Fruit fly (Drosophila melanogaster) whole organism, prepupa: Measurements from ENCODE around the gene TTLL15.

ENCODE experiments used
- CG10631 ChIP-seq: fragments of 200-800 bp; sonication (Bioruptor generic); optimal IDR thresholded peaks from 2 replicates; lab custom pipeline; 2016; ENCODE audit warnings: missing biosample characterization, missing genetic modification characterization
- CG10669 ChIP-seq: fragments of 200-800 bp; sonication (Bioruptor generic); optimal IDR thresholded peaks from 3 replicates; lab custom pipeline; 2018; ENCODE audit warnings: missing biosample characterization, mild to moderate bottlenecking, missing genetic modification characterization, moderate library complexity
- CG11762 ChIP-seq: fragments of 200-800 bp; sonication (Bioruptor generic); optimal IDR thresholded peaks from 3 replicates; lab custom pipeline; 2016; ENCODE audit warnings: missing biosample characterization, missing genetic modification characterization; ENCODE audit not compliant: insufficient read depth
- CG16779 ChIP-seq: fragments of 200-800 bp; sonication (Bioruptor generic); optimal IDR thresholded peaks from 3 replicates; lab custom pipeline; 2017; ENCODE audit warnings: missing biosample characterization, mild to moderate bottlenecking, missing genetic modification characterization
- CG32006 ChIP-seq: fragments of 200-800 bp; sonication (Bioruptor generic); optimal IDR thresholded peaks from 3 replicates; lab custom pipeline; 2017; ENCODE audit warnings: missing biosample characterization, mild to moderate bottlenecking, missing genetic modification characterization
- CG6163 ChIP-seq: fragments of 200-800 bp; sonication (Bioruptor generic); IDR thresholded peaks from 3 replicates; pipeline ENCODE4 v1.3.6; 2022; ENCODE audit warnings: missing biosample characterization, missing genetic modification characterization
- CG6792 ChIP-seq: fragments of 200-800 bp; sonication (Bioruptor generic); optimal IDR thresholded peaks from 3 replicates; lab custom pipeline; 2016; ENCODE audit warnings: missing biosample characterization, missing genetic modification characterization
- CG6808 ChIP-seq: fragments of 200-800 bp; sonication (Bioruptor generic); optimal IDR thresholded peaks from 3 replicates; lab custom pipeline; 2017; ENCODE audit warnings: missing biosample characterization, missing genetic modification characterization, mild to moderate bottlenecking, moderate library complexity, missing genetic modification reagents
- Eip75B ChIP-seq: fragments of 200-800 bp; sonication (Bioruptor generic); optimal IDR thresholded peaks from 3 replicates; lab custom pipeline; 2016; ENCODE audit warnings: missing biosample characterization, missing genetic modification characterization
- Eip78C ChIP-seq: fragments of 200-800 bp; sonication (Bioruptor generic); peaks from one replicate; lab custom pipeline; 2016; ENCODE audit warnings: missing biosample characterization, missing genetic modification characterization
- Gug ChIP-seq: fragments of 200-800 bp; sonication (Bioruptor generic); IDR thresholded peaks from 2 replicates; pipeline ENCODE4 v1.3.6; 2022; ENCODE audit warnings: missing biosample characterization, missing genetic modification characterization
- Hr39 ChIP-seq: fragments of 200-800 bp; sonication (Bioruptor generic); optimal IDR thresholded peaks from 2 replicates; lab custom pipeline; 2016; ENCODE audit warnings: missing biosample characterization, missing genetic modification characterization
- Hr4 ChIP-seq: fragments of 200-800 bp; sonication (Bioruptor generic); optimal IDR thresholded peaks from 3 replicates; lab custom pipeline; 2016; ENCODE audit warnings: missing biosample characterization, missing genetic modification characterization
- Met ChIP-seq: fragments of 200-800 bp; sonication (Bioruptor generic); optimal IDR thresholded peaks from 3 replicates; lab custom pipeline; 2016; ENCODE audit warnings: missing biosample characterization, missing genetic modification characterization
- Sox14 ChIP-seq: fragments of 200-800 bp; sonication (Bioruptor generic); optimal IDR thresholded peaks from 3 replicates; lab custom pipeline; 2016; ENCODE audit warnings: missing biosample characterization, missing genetic modification characterization
- Sox15 ChIP-seq: fragments of 200-800 bp; sonication (Bioruptor generic); optimal IDR thresholded peaks from 3 replicates; lab custom pipeline; 2016; ENCODE audit warnings: missing biosample characterization, missing genetic modification characterization
- acj6 ChIP-seq: fragments of 200-800 bp; sonication (Bioruptor generic); optimal IDR thresholded peaks from 3 replicates; lab custom pipeline; 2016; ENCODE audit warnings: missing biosample characterization, missing genetic modification characterization
- esn ChIP-seq: fragments of 200-800 bp; sonication (Bioruptor generic); optimal IDR thresholded peaks from 2 replicates; lab custom pipeline; 2016; ENCODE audit warnings: missing biosample characterization, mild to moderate bottlenecking, missing genetic modification characterization, moderate library complexity
- net ChIP-seq: fragments of 200-800 bp; sonication (Bioruptor generic); optimal IDR thresholded peaks from 3 replicates; lab custom pipeline; 2016; ENCODE audit warnings: missing biosample characterization, missing genetic modification characterization
- ss ChIP-seq, 2 experiments: fragments of 200-800 bp; sonication (Bioruptor generic); optimal IDR thresholded peaks; 2 replicates in 1 of 2; 3 replicates in 1 of 2; lab custom pipeline; 2017 to 2018; ENCODE audit warnings: mild to moderate bottlenecking in 2 of 2, missing biosample characterization in 2 of 2, missing genetic modification characterization in 2 of 2, moderate library complexity in 1 of 2

Gene TTLL15

dm6 chr3R:10862773-10863445 is 47.8 kb downstream of the TTLL15 start, which contains the start of gene CG6574 (continued):
- peak; percentile 20 for TF ChIP-seq CG11762 (GFP tag; lab: Kevin White, UChicago)
- TF ChIP-seq CG16779 = no peak
- TF ChIP-seq esn (GFP tag; lab: Kevin White, UChicago) = peak; percentile 43
- TF ChIP-seq CG6792 (GFP tag; lab: Kevin White, UChicago) = no peak
- TF ChIP-seq Sox15 (GFP tag; lab: Kevin White, UChicago) = no peak
- no peak for TF ChIP-seq CG10669 (GFP tag; lab: Kevin White, UChicago)

DNA sequence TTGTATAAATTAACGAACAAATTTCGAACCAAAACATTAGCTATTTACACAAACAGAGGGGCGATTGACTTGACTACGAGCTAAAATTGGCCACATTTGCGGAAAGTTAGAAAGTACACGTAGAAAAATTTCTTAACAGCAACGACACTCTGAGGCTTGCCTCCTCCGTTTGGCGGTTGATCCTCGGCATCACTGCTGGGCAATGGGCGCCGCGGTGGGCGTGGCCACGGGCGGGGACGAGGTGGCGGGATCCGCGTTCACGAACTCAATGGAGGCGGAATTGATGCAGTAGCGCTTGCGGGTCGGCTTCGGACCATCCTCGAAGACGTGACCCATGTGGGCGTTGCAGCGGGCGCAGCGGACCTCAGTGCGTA is 48.3 kb downstream of the TTLL15 start:
- peak; percentile 27 for TF ChIP-seq Hr4 (GFP tag; lab: Kevin White, UChicago)
- TF ChIP-seq Hr39 (GFP tag; lab: Kevin White, UChicago) = peak; percentile 11
- TF ChIP-seq Met (GFP tag; lab: Kevin White, UChicago) = no peak
- no peak for TF ChIP-seq net
- TF ChIP-seq CG6808 = no peak
- TF ChIP-seq CG10631 (GFP tag; lab: Kevin White, UChicago) = no peak
- TF ChIP-seq CG32006 = peak; percentile 47
- peak; percentile 36 for TF ChIP-seq Eip78C
- no peak for TF ChIP-seq CG6163 (GFP tag; lab: Robert Waterston, UW)
- TF ChIP-seq Sox14 = no peak
- no peak for TF ChIP-seq Gug (GFP tag; lab: Robert Waterston, UW)

- TF ChIP-seq acj6 (no peak), Eip75B (GFP tag; lab: Kevin White, UChicago) (no peak), ss (GFP tag; optimal IDR thresholded peaks at IDR 0.05; lab: Kevin White, UChicago) (no peak)
Observed at dm6 chr3R:10863956-10864355, 48.9 kb downstream of the TTLL15 start.
